Fruit fly (Drosophila melanogaster): ENCODE results near the gene CG46448.

CG46448 gene

DNA sequence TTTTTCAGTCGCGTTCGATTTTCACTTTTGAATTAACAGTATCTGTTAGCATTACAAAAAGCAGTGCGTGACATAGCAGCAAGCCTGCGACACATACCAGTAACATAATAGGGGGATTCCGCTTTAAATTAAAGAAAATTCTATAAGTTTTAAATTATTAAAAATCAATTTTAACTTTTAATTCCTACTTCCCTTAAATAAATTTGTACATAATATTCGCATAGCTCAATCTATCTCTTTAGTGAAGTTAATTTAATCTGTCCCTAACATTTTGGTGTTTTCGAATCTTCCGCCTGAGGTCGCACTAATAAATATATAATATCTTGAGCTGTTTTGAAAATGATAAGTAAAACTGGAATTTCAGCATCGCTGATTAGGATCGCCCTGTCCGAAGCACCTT is 29.0 kb downstream of the CG46448 start, which contains the start of gene CG9886 (continued):
- TF ChIP-seq Hmr (GFP tag; optimal IDR thresholded peaks at IDR 0.05) (peak; percentile 55), CG14667 (GFP tag; IDR thresholded peaks at IDR 0.05) (no peak; the same call in 1 of the 2 replicates), sc (optimal IDR thresholded peaks at IDR 0.05) (no peak), sc (GFP tag; optimal IDR thresholded peaks at IDR 0.05) (peak; percentile 49), CG31388 (GFP tag; optimal IDR thresholded peaks at IDR 0.05) (no peak), Stat92E (GFP tag; optimal IDR thresholded peaks at IDR 0.05) (peak in 1 of 3 experiments; percentile 48), Dek (tag; optimal IDR thresholded peaks at IDR 0.05) (peak; percentile 57), CG12942 (GFP tag; optimal IDR thresholded peaks at IDR 0.05) (peak; percentile 28), Trl (optimal IDR thresholded peaks at IDR 0.05) (no peak), Trl (GFP tag; optimal IDR thresholded peaks at IDR 0.05) (no peak), fd102C (GFP tag; optimal IDR thresholded peaks at IDR 0.05) (no peak), CG8281 (tag; optimal IDR thresholded peaks at IDR 0.05) (no peak), wor (GFP tag; IDR thresholded peaks at IDR 0.05) (no peak), CTCF (GFP tag; optimal IDR thresholded peaks at IDR 0.05) (peak; percentile 59), CG8765 (GFP tag; IDR thresholded peaks at IDR 0.05) (no peak), CG6272 (GFP tag; IDR thresholded peaks at IDR 0.05) (no peak), CG17385 (GFP tag; optimal IDR thresholded peaks at IDR 0.05) (peak; percentile 45), CG6813 (GFP tag; optimal IDR thresholded peaks at IDR 0.05) (peak; percentile 15), ssp (GFP tag; IDR thresholded peaks at IDR 0.05) (peak; percentile 45), CG11695 (GFP tag; IDR thresholded peaks at IDR 0.05) (0 out of 3 replicates have a peak, but pooled peaks have one; percentile 63), CG16779 (GFP tag; IDR thresholded peaks at IDR 0.05) (no peak), fru (optimal IDR thresholded peaks at IDR 0.05) (no peak), scrt (GFP tag; optimal IDR thresholded peaks at IDR 0.05) (peak; percentile 34), Abd-B (GFP tag; optimal IDR thresholded peaks at IDR 0.05) (peak; percentile 12), abd-A (tag; optimal IDR thresholded peaks at IDR 0.05) (no peak), corto (GFP tag; optimal IDR thresholded peaks at IDR 0.05) (no peak), zen (tag; optimal IDR thresholded peaks at IDR 0.05) (peak; percentile 76), CG11085 (GFP tag; IDR thresholded peaks at IDR 0.05) (no peak), CG4282 (GFP tag; optimal IDR thresholded peaks at IDR 0.05) (no peak), Blimp-1 (GFP tag; optimal IDR thresholded peaks at IDR 0.05) (peak; percentile 73), Dp (GFP tag; optimal IDR thresholded peaks at IDR 0.05) (peak; percentile 70), CG13624 (GFP tag; optimal IDR thresholded peaks at IDR 0.05) (no peak), Dad (GFP tag; optimal IDR thresholded peaks at IDR 0.05) (no peak), nmo (GFP tag; optimal IDR thresholded peaks at IDR 0.05) (peak; percentile 84), CG6175 (GFP tag; IDR thresholded peaks at IDR 0.05) (no peak), CG43689 (GFP tag; IDR thresholded peaks at IDR 0.05) (no peak), YL-1 (GFP tag; optimal IDR thresholded peaks at IDR 0.05) (peak; percentile 30), gcm2 (GFP tag; optimal IDR thresholded peaks at IDR 0.05) (no peak), CG7839 (tag; optimal IDR thresholded peaks at IDR 0.05) (peak; percentile 73), Dip3 (GFP tag; optimal IDR thresholded peaks at IDR 0.05) (peak; percentile 25), CG18262 (tag; optimal IDR thresholded peaks at IDR 0.05) (peak; percentile 74), CG3838 (GFP tag; optimal IDR thresholded peaks at IDR 0.05) (no peak), CG10431 (GFP tag; optimal IDR thresholded peaks at IDR 0.05) (no peak), CG6254 (GFP tag; optimal IDR thresholded peaks at IDR 0.05) (peak; percentile 10), Rfx (GFP tag; IDR thresholded peaks at IDR 0.05) (peak; percentile 61), MTF-1 (GFP tag; optimal IDR thresholded peaks at IDR 0.05; ENCODE audit: borderline replicate concordance) (no peak), CG17802 (tag; optimal IDR thresholded peaks at IDR 0.05) (no peak), p53 (GFP tag; optimal IDR thresholded peaks at IDR 0.05) (no peak), vnd (GFP tag; IDR thresholded peaks at IDR 0.05; ENCODE audit: partially characterized antibody) (no peak), cwo (GFP tag; optimal IDR thresholded peaks at IDR 0.05) (peak; percentile 0), gcm (GFP tag; optimal IDR thresholded peaks at IDR 0.05) (peak; percentile 64), z (GFP tag; IDR thresholded peaks at IDR 0.05) (no peak)

Measured in whole organism, embryonic.